Worm (Caenorhabditis elegans) whole organism, early embryonic: ENCODE results near the gene F41F3.8.

Experiments
- B0310.2 ChIP-seq: sonication (generic microtip); optimal IDR thresholded peaks from 2 replicates; lab custom pipeline; 2016; ENCODE audit warnings: mild to moderate bottlenecking, missing genetic modification characterization, missing compliant biosample characterization
- F13C5.2 ChIP-seq: sonication (generic microtip); optimal IDR thresholded peaks from 2 replicates; lab custom pipeline; 2017; ENCODE audit warnings: mild to moderate bottlenecking, missing genetic modification characterization, inconsistent platforms, missing compliant biosample characterization
- aly-1 ChIP-seq: sonication (generic microtip); optimal IDR thresholded peaks from 2 replicates; lab custom pipeline; 2016; ENCODE audit warnings: missing genetic modification characterization, missing compliant biosample characterization
- ama-1 ChIP-seq: fragments of 150-350 bp; optimal IDR thresholded peaks from 2 replicates; lab custom pipeline; 2014
- ceh-13 ChIP-seq: fragments of 200-800 bp; sonication (Bioruptor generic); optimal IDR thresholded peaks from 2 replicates; lab custom pipeline; 2018; ENCODE audit warnings: mild to moderate bottlenecking, missing genetic modification characterization, missing compliant biosample characterization
- ceh-36 ChIP-seq: sonication (generic microtip); optimal IDR thresholded peaks from 2 replicates; lab custom pipeline; 2016; ENCODE audit warnings: missing genetic modification characterization, inconsistent platforms, missing compliant biosample characterization
- ets-7 ChIP-seq: sonication (generic microtip); optimal IDR thresholded peaks from 2 replicates; lab custom pipeline; 2016; ENCODE audit warnings: missing genotype, missing genetic modification characterization, missing compliant biosample characterization
- flt-1 ChIP-seq: fragments of 200-800 bp; sonication (Bioruptor generic); IDR thresholded peaks from 2 replicates; pipeline ENCODE4 v1.3.6; 2022; ENCODE audit warnings: missing genetic modification characterization, missing compliant biosample characterization
- hmbx-1 ChIP-seq: sonication (generic microtip); optimal IDR thresholded peaks from 2 replicates; lab custom pipeline; 2016; ENCODE audit warnings: mild to moderate bottlenecking, missing genetic modification characterization, missing compliant biosample characterization
- hmg-4 ChIP-seq: fragments of 200-800 bp; sonication (Bioruptor generic); optimal IDR thresholded peaks from 2 replicates; lab custom pipeline; 2018; ENCODE audit warnings: mild to moderate bottlenecking, missing genetic modification characterization, missing compliant biosample characterization
- hnd-1 ChIP-seq: sonication (generic microtip); optimal IDR thresholded peaks from 2 replicates; lab custom pipeline; 2016; ENCODE audit warnings: missing genetic modification characterization, missing compliant biosample characterization
- pes-1 ChIP-seq: fragments of 200-800 bp; sonication (Bioruptor generic); IDR thresholded peaks from 2 replicates; pipeline ENCODE4 v1.3.6; 2022; ENCODE audit warnings: missing genetic modification reagents, missing genetic modification characterization, missing compliant biosample characterization
- scrt-1 ChIP-seq: fragments of 200-800 bp; sonication (Bioruptor generic); IDR thresholded peaks from 2 replicates; pipeline ENCODE4 v1.3.6; 2022; ENCODE audit warnings: missing genetic modification characterization, missing compliant biosample characterization
- sea-1 ChIP-seq: fragments of 200-800 bp; sonication (Bioruptor generic); conservative IDR thresholded peaks from 2 replicates; pipeline ENCODE4 v1.3.6; 2022; ENCODE audit warnings: missing genetic modification characterization, missing compliant biosample characterization
- tbx-11 ChIP-seq: fragments of 200-800 bp; sonication (Bioruptor generic); IDR thresholded peaks from 2 replicates; pipeline ENCODE4 v1.3.6; 2022; ENCODE audit warnings: missing genetic modification characterization, missing compliant biosample characterization
- tbx-37 ChIP-seq: fragments of 200-800 bp; sonication (Bioruptor generic); conservative IDR thresholded peaks from 2 replicates; pipeline ENCODE4 v1.3.6; 2022; ENCODE audit warnings: missing genetic modification reagents, missing genetic modification characterization, missing compliant biosample characterization
- tra-4 ChIP-seq: sonication (generic microtip); optimal IDR thresholded peaks from 2 replicates; lab custom pipeline; 2017; ENCODE audit warnings: missing genetic modification characterization, missing compliant biosample characterization

The F41F3.8 gene

ce11 chrV:4628517-4628930, 20.1 kb upstream of the F41F3.8 start, which contains the start of gene pmt-2:
Gene pmt-2, plus strand, starts transcription at chrV:4628580.
- TF ChIP-seq ceh-13 (GFP tag; lab: Kevin White, UChicago) (no peak), aly-1 (tag; lab: Kevin White, UChicago) (no peak), pes-1 (GFP tag; lab: Robert Waterston, UW) (no peak), scrt-1 (GFP tag; lab: Robert Waterston, UW) (no peak), ceh-36 (tag; lab: Kevin White, UChicago) (no peak), ets-7 (no peak), tra-4 (tag; lab: Kevin White, UChicago) (no peak)

DNA sequence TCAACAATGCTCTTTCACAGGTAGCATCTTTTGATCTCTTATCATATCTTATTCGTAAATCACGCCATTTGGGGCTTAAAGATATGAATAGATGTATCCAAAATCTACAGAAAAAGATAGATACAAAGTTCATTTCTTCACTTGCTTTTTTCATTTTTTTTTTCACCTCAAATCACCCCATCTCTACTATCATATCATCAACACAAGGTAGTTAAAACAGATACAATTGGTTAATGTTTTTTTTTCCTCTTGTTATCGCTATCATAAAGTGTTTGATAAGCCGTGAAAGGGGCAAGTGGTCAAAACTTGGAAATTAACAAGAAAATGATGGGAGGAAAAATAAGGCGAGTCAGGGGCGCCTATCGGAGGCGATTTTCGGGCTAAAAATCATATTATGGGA, 18.4 kb upstream of the F41F3.8 start:
- TF ChIP-seq tbx-11 (GFP tag; lab: Robert Waterston, UW) (no peak), flt-1 (GFP tag; lab: Robert Waterston, UW) (no peak), B0310.2 (tag; lab: Kevin White, UChicago) (no peak), aly-1 (tag; lab: Kevin White, UChicago) (no peak), ama-1 (no peak), sea-1 (no peak), hmg-4 (GFP tag; lab: Kevin White, UChicago) (no peak), ceh-13 (GFP tag; lab: Kevin White, UChicago) (no peak), ceh-36 (tag; lab: Kevin White, UChicago) (no peak), hmbx-1 (tag; lab: Kevin White, UChicago) (no peak), tbx-37 (GFP tag; lab: Robert Waterston, UW) (no peak)

- TF ChIP-seq scrt-1 (GFP tag; lab: Robert Waterston, UW), result 0 out of 2 replicates have a peak, but pooled peaks have one; percentile 49
Measured at ce11 chrV:4632808-4633207, 15.8 kb upstream of the F41F3.8 start.

ce11 chrV:4637153-4637552, 11.5 kb upstream of the F41F3.8 start:
- TF ChIP-seq flt-1 (GFP tag; lab: Robert Waterston, UW), result no peak
- TF ChIP-seq ceh-13 (GFP tag; lab: Kevin White, UChicago), result no peak
- TF ChIP-seq ets-7, result no peak
- TF ChIP-seq aly-1 (tag; lab: Kevin White, UChicago), result no peak
- TF ChIP-seq B0310.2 (tag; lab: Kevin White, UChicago), result no peak
- TF ChIP-seq scrt-1 (GFP tag; lab: Robert Waterston, UW), result no peak
- no peak for TF ChIP-seq pes-1 (GFP tag; lab: Robert Waterston, UW)
- TF ChIP-seq tbx-37 (GFP tag; lab: Robert Waterston, UW), result no peak
- TF ChIP-seq F13C5.2 (tag; lab: Kevin White, UChicago), result no peak

DNA sequence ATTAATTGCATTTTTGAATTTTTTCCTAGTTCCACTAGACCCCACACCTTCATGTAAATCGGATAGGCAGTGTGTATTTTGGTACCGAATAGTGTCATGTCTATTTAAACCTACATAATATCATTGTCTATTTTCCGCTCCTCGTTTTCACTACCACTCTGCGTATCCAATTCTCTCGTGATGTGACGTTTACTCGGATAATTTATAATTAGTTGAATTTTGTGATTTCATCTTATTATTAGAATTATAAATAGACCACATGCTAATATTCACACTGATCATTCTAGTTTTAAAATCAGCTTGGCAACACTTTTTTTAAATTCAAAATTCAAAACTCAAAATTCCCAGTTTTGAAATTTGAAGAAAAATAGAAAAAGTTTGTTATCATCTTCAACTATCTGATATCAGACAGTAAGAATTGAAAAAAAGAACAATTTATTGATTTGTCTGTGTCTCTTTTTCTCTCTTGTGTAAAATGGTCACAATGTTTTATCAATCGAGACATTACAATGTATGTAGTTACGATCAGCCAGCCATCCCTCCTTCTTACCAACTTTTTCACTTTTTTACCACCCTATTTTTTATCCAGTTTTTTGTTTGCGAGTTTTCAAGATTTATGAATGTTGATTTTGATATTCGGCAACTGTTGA, 8.0 kb upstream of the F41F3.8 start:
- TF ChIP-seq ceh-13 (GFP tag; lab: Kevin White, UChicago) (no peak), ets-7 (no peak), tbx-11 (GFP tag; lab: Robert Waterston, UW) (no peak), B0310.2 (tag; lab: Kevin White, UChicago) (no peak), tbx-37 (GFP tag; lab: Robert Waterston, UW) (no peak), hmbx-1 (tag; lab: Kevin White, UChicago) (no peak), hmg-4 (GFP tag; lab: Kevin White, UChicago) (no peak)

DNA sequence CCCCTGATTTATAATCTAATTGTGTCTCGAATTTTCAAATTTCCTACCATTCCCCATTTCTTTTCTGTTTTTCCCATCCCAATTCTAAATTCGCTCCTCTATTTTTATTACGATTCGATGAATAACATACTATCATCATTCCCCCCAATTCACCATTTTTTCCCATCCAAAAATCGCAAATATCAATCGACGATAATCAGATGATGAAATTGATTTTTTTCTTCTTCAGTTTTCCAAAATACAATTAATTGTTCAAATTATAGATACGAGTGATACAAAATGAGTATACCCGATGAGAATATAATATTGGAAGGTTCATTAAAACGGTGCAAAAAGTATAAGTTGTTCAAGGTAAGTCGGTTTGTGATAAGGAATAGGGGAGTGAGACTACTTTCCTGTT, 5.9 kb upstream of the F41F3.8 start, which contains the start of gene soc-1:
Gene soc-1 (plus strand): TSS at position 262 of the 400 bp plus-strand sequence.
- TF ChIP-seq B0310.2 (tag; lab: Kevin White, UChicago) (no peak), tbx-11 (GFP tag; lab: Robert Waterston, UW) (no peak), ceh-13 (GFP tag; lab: Kevin White, UChicago) (no peak), aly-1 (tag; lab: Kevin White, UChicago) (no peak), tbx-37 (GFP tag; lab: Robert Waterston, UW) (no peak), flt-1 (GFP tag; lab: Robert Waterston, UW) (no peak), F13C5.2 (tag; lab: Kevin White, UChicago) (no peak), hmbx-1 (tag; lab: Kevin White, UChicago) (no peak), ets-7 (no peak), ama-1 (no peak), scrt-1 (GFP tag; lab: Robert Waterston, UW) (no peak), hmg-4 (GFP tag; lab: Kevin White, UChicago) (no peak), sea-1 (no peak), tra-4 (tag; lab: Kevin White, UChicago) (no peak), ceh-36 (tag; lab: Kevin White, UChicago) (no peak), pes-1 (GFP tag; lab: Robert Waterston, UW) (no peak), hnd-1 (tag; lab: Kevin White, UChicago) (no peak)

- TF ChIP-seq tra-4 (tag; lab: Kevin White, UChicago), result no peak
- no peak for TF ChIP-seq ceh-36 (tag; lab: Kevin White, UChicago)
- no peak for TF ChIP-seq tbx-37 (GFP tag; lab: Robert Waterston, UW)
- no peak for TF ChIP-seq tbx-11 (GFP tag; lab: Robert Waterston, UW)
- TF ChIP-seq F13C5.2 (tag; lab: Kevin White, UChicago), result no peak
- TF ChIP-seq pes-1 (GFP tag; lab: Robert Waterston, UW), result no peak
- no peak for TF ChIP-seq ama-1
- TF ChIP-seq hnd-1 (tag; lab: Kevin White, UChicago), result no peak
- no peak for TF ChIP-seq scrt-1 (GFP tag; lab: Robert Waterston, UW)
- no peak for TF ChIP-seq ets-7
- no peak for TF ChIP-seq B0310.2 (tag; lab: Kevin White, UChicago)
- TF ChIP-seq sea-1, result no peak
- no peak for TF ChIP-seq ceh-13 (GFP tag; lab: Kevin White, UChicago)
- no peak for TF ChIP-seq flt-1 (GFP tag; lab: Robert Waterston, UW)
- TF ChIP-seq hmbx-1 (tag; lab: Kevin White, UChicago), result no peak
- TF ChIP-seq aly-1 (tag; lab: Kevin White, UChicago), result no peak
- TF ChIP-seq hmg-4 (GFP tag; lab: Kevin White, UChicago), result no peak
Measured at ce11 chrV:4647279-4647819, 1.3 kb upstream of the F41F3.8 start.
